Fruit fly (Drosophila melanogaster) whole organism, embryonic: Measurements from ENCODE around the gene CG42240.

Experiments
- Bgb ChIP-seq: fragments of 200-800 bp; sonication (Bioruptor generic); IDR thresholded peaks from 2 replicates; pipeline ENCODE4 v1.3.6; 2022; ENCODE audit warnings: missing biosample characterization, missing genetic modification characterization; ENCODE audit not compliant: partially characterized antibody
- Bteb2 ChIP-seq: fragments of 200-800 bp; sonication (Bioruptor generic); optimal IDR thresholded peaks from 2 replicates; lab custom pipeline; 2016; ENCODE audit warnings: missing biosample characterization, missing genetic modification characterization
- CG10147 ChIP-seq: fragments of 200-800 bp; sonication (Bioruptor generic); optimal IDR thresholded peaks from 2 replicates; lab custom pipeline; 2019; ENCODE audit warnings: missing biosample characterization, mild to moderate bottlenecking, missing genetic modification characterization, moderate library complexity
- CG10431 ChIP-seq: fragments of 200-800 bp; sonication (Bioruptor generic); optimal IDR thresholded peaks from 3 replicates; lab custom pipeline; 2018; ENCODE audit warnings: missing biosample characterization, mild to moderate bottlenecking, missing genetic modification characterization
- CG12769 ChIP-seq: fragments of 200-800 bp; sonication (Bioruptor generic); optimal IDR thresholded peaks from 2 replicates; lab custom pipeline; 2019; ENCODE audit warnings: missing biosample characterization, mild to moderate bottlenecking, missing genetic modification characterization, moderate library complexity
- CG16863 ChIP-seq: fragments of 200-800 bp; sonication (Bioruptor generic); optimal IDR thresholded peaks from 3 replicates; lab custom pipeline; 2016; ENCODE audit warnings: missing biosample characterization, missing genetic modification characterization
- CG17359 ChIP-seq: fragments of 200-800 bp; sonication (Bioruptor generic); optimal IDR thresholded peaks from 3 replicates; lab custom pipeline; 2018; ENCODE audit warnings: missing biosample characterization, mild to moderate bottlenecking, missing genetic modification characterization, moderate library complexity
- CG18764 ChIP-seq: fragments of 200-800 bp; sonication (Bioruptor generic); optimal IDR thresholded peaks from 3 replicates; lab custom pipeline; 2016; ENCODE audit warnings: missing biosample characterization, missing genetic modification characterization
- CG2116 ChIP-seq: fragments of 200-800 bp; sonication (Bioruptor generic); optimal IDR thresholded peaks from 3 replicates; lab custom pipeline; 2018; ENCODE audit warnings: missing biosample characterization, mild to moderate bottlenecking, missing genetic modification characterization
- CG3407 ChIP-seq: fragments of 200-800 bp; sonication (Bioruptor generic); optimal IDR thresholded peaks from 2 replicates; lab custom pipeline; 2018; ENCODE audit warnings: missing biosample characterization, mild to moderate bottlenecking, missing genetic modification characterization
- CG6654 ChIP-seq: fragments of 200-800 bp; sonication (Bioruptor generic); optimal IDR thresholded peaks from 2 replicates; lab custom pipeline; 2017; ENCODE audit warnings: missing biosample characterization, mild to moderate bottlenecking, missing genetic modification characterization
- CG8089 ChIP-seq: fragments of 200-800 bp; sonication (Bioruptor generic); optimal IDR thresholded peaks from 3 replicates; lab custom pipeline; 2016; ENCODE audit warnings: missing biosample characterization, missing genetic modification characterization
- CG8944 ChIP-seq: fragments of 200-800 bp; sonication (Bioruptor generic); optimal IDR thresholded peaks from 3 replicates; lab custom pipeline; 2016; ENCODE audit warnings: missing biosample characterization, missing genetic modification characterization
- CG9215 ChIP-seq: fragments of 200-800 bp; sonication (Bioruptor generic); IDR thresholded peaks from 2 replicates; pipeline ENCODE4 v1.3.6; 2022; ENCODE audit warnings: missing biosample characterization, missing genetic modification characterization
- D ChIP-seq, 2 experiments: fragments of 200-800 bp in 1 of 2; fragments of >200 bp in 1 of 2; sonication (Bioruptor generic) in 1 of 2; optimal IDR thresholded peaks; 2 replicates in 1 of 2; 3 replicates in 1 of 2; lab custom pipeline; 2017; ENCODE audit warnings: mild to moderate bottlenecking in 1 of 2, missing biosample characterization in 1 of 2, missing genetic modification characterization in 1 of 2, missing genetic modification reagents in 1 of 2
- Dip3 ChIP-seq: fragments of 200-800 bp; sonication (Bioruptor generic); optimal IDR thresholded peaks from 3 replicates; lab custom pipeline; 2016; ENCODE audit warnings: missing biosample characterization, missing genetic modification characterization
- Elba2 ChIP-seq: fragments of 200-800 bp; sonication (Bioruptor generic); optimal IDR thresholded peaks from 3 replicates; lab custom pipeline; 2016; ENCODE audit warnings: missing biosample characterization, missing genetic modification characterization
- Fer3 ChIP-seq: fragments of 200-800 bp; sonication (Bioruptor generic); optimal IDR thresholded peaks from 2 replicates; lab custom pipeline; 2018; ENCODE audit warnings: missing biosample characterization, mild to moderate bottlenecking, missing genetic modification characterization, moderate library complexity
- HLH54F ChIP-seq: fragments of 200-800 bp; sonication (Bioruptor generic); optimal IDR thresholded peaks from 3 replicates; lab custom pipeline; 2016; ENCODE audit warnings: missing biosample characterization, missing genetic modification characterization
- HLHmδ ChIP-seq: fragments of 200-800 bp; sonication (Bioruptor generic); optimal IDR thresholded peaks from 2 replicates; lab custom pipeline; 2018; ENCODE audit warnings: missing biosample characterization, mild to moderate bottlenecking, missing genetic modification characterization, moderate library complexity
- Hmr ChIP-seq: fragments of 200-800 bp; sonication (Bioruptor generic); optimal IDR thresholded peaks from 3 replicates; lab custom pipeline; 2017; ENCODE audit warnings: mild to moderate bottlenecking, missing biosample characterization, missing genetic modification reagents, missing genetic modification characterization
- MESR4 ChIP-seq: fragments of 200-800 bp; sonication (Bioruptor generic); optimal IDR thresholded peaks from 2 replicates; lab custom pipeline; 2018; ENCODE audit warnings: missing biosample characterization, mild to moderate bottlenecking, missing genetic modification characterization, moderate library complexity
- PHDP ChIP-seq: fragments of 200-800 bp; sonication (Bioruptor generic); optimal IDR thresholded peaks from 3 replicates; lab custom pipeline; 2018; ENCODE audit warnings: missing biosample characterization, mild to moderate bottlenecking, missing genetic modification characterization, moderate library complexity
- Ptx1 ChIP-seq: fragments of 200-800 bp; sonication (Bioruptor generic); IDR thresholded peaks from 2 replicates; pipeline ENCODE4 v1.3.6; 2022; ENCODE audit warnings: missing biosample characterization, missing genetic modification characterization
- Ravus ChIP-seq: fragments of 200-800 bp; sonication (Bioruptor generic); IDR thresholded peaks from 2 replicates; pipeline ENCODE4 v1.3.6; 2022; ENCODE audit warnings: missing biosample characterization, missing genetic modification characterization
- TFAM ChIP-seq: fragments of 200-800 bp; sonication (Bioruptor generic); optimal IDR thresholded peaks from 2 replicates; lab custom pipeline; 2017; ENCODE audit warnings: missing biosample characterization, missing genetic modification characterization, inconsistent platforms
- Taf1 ChIP-seq: fragments of 200-800 bp; sonication (Bioruptor generic); IDR thresholded peaks from 2 replicates; pipeline ENCODE4 v1.3.6; 2022; ENCODE audit warnings: missing biosample characterization, missing genetic modification characterization
- Xrp1 ChIP-seq: fragments of 200-800 bp; sonication (Bioruptor generic); IDR thresholded peaks from 2 replicates; pipeline ENCODE4 v1.3.6; 2022; ENCODE audit warnings: missing biosample characterization, missing genetic modification characterization
- aop ChIP-seq: fragments of 200-800 bp; sonication (Bioruptor generic); IDR thresholded peaks from 2 replicates; pipeline ENCODE4 v1.3.6; 2022; ENCODE audit warnings: missing biosample characterization, missing genetic modification characterization
- az2 ChIP-seq: fragments of 200-800 bp; sonication (Bioruptor generic); optimal IDR thresholded peaks from 3 replicates; lab custom pipeline; 2016; ENCODE audit warnings: missing biosample characterization, missing genetic modification characterization
- cato ChIP-seq: fragments of 200-800 bp; sonication (Bioruptor generic); optimal IDR thresholded peaks from 2 replicates; lab custom pipeline; 2016; ENCODE audit warnings: missing biosample characterization, missing genetic modification characterization, borderline replicate concordance
- dm ChIP-seq: fragments of 200-800 bp; sonication (Bioruptor generic); optimal IDR thresholded peaks from 3 replicates; lab custom pipeline; 2016; ENCODE audit warnings: missing biosample characterization, missing genetic modification characterization
- fu2 ChIP-seq: fragments of 200-800 bp; sonication (Bioruptor generic); optimal IDR thresholded peaks from 2 replicates; lab custom pipeline; 2016; ENCODE audit warnings: missing biosample characterization, missing genetic modification characterization
- gsb-n ChIP-seq: fragments of 200-800 bp; sonication (Bioruptor generic); optimal IDR thresholded peaks from 3 replicates; lab custom pipeline; 2018; ENCODE audit warnings: missing biosample characterization, mild to moderate bottlenecking, missing genetic modification characterization
- hb ChIP-seq: fragments of 200-800 bp; sonication (Bioruptor generic); IDR thresholded peaks from 3 replicates; pipeline ENCODE4 v1.3.6; 2022; ENCODE audit warnings: missing biosample characterization, missing genetic modification characterization; ENCODE audit not compliant: partially characterized antibody
- jumu ChIP-seq: fragments of 200-800 bp; sonication (Bioruptor generic); optimal IDR thresholded peaks from 3 replicates; lab custom pipeline; 2016; ENCODE audit warnings: missing biosample characterization, missing genetic modification characterization
- repo ChIP-seq: fragments of 200-800 bp; sonication (Bioruptor generic); optimal IDR thresholded peaks from 2 replicates; lab custom pipeline; 2016; ENCODE audit warnings: missing biosample characterization, missing genetic modification characterization
- schlank ChIP-seq: fragments of 200-800 bp; sonication (Bioruptor generic); optimal IDR thresholded peaks from 2 replicates; lab custom pipeline; 2018; ENCODE audit warnings: missing biosample characterization, mild to moderate bottlenecking, missing genetic modification characterization
- shn ChIP-seq: fragments of 200-800 bp; sonication (Bioruptor generic); optimal IDR thresholded peaks from 3 replicates; lab custom pipeline; 2016; ENCODE audit warnings: missing biosample characterization, missing genetic modification characterization
- sisA ChIP-seq: fragments of 200-800 bp; sonication (Bioruptor generic); IDR thresholded peaks from 2 replicates; pipeline ENCODE4 v1.3.6; 2022; ENCODE audit warnings: missing biosample characterization, missing genetic modification characterization
- slbo ChIP-seq: fragments of 200-800 bp; sonication (Bioruptor generic); IDR thresholded peaks from 2 replicates; pipeline ENCODE4 v1.3.6; 2022; ENCODE audit warnings: missing biosample characterization, missing genetic modification characterization
- sqz ChIP-seq: fragments of 200-800 bp; sonication (Bioruptor generic); optimal IDR thresholded peaks from 3 replicates; lab custom pipeline; 2018; ENCODE audit warnings: missing biosample characterization, mild to moderate bottlenecking, missing genetic modification characterization
- tap ChIP-seq: fragments of 200-800 bp; optimal IDR thresholded peaks from 3 replicates; lab custom pipeline; 2019; ENCODE audit warnings: missing biosample characterization, mild to moderate bottlenecking, missing genetic modification characterization, moderate library complexity
- tll ChIP-seq, 2 experiments: fragments of 200-800 bp in 1 of 2; fragments of >200 bp in 1 of 2; sonication (Bioruptor generic) in 1 of 2; optimal IDR thresholded peaks; 2 replicates each; lab custom pipeline; 2017 to 2019; ENCODE audit warnings: missing biosample characterization in 2 of 2, missing genetic modification characterization in 2 of 2, mild to moderate bottlenecking in 1 of 2, moderate library complexity in 1 of 2
- toy ChIP-seq: fragments of 200-800 bp; sonication (Bioruptor generic); IDR thresholded peaks from 2 replicates; pipeline ENCODE4 v1.3.6; 2022; ENCODE audit warnings: missing biosample characterization, missing genetic modification characterization
- trem ChIP-seq: fragments of 200-800 bp; optimal IDR thresholded peaks from 3 replicates; lab custom pipeline; 2019; ENCODE audit warnings: missing biosample characterization, mild to moderate bottlenecking, missing genetic modification characterization, moderate library complexity
- ttk ChIP-seq: fragments of 200-800 bp; sonication (Bioruptor generic); IDR thresholded peaks from 2 replicates; pipeline ENCODE4 v2.1.2; 2022; ENCODE audit warnings: missing biosample characterization, missing genetic modification characterization
- unc-4 ChIP-seq: fragments of 200-800 bp; sonication (Bioruptor generic); IDR thresholded peaks from 2 replicates; pipeline ENCODE4 v1.3.6; 2022; ENCODE audit warnings: missing biosample characterization, missing genetic modification characterization; ENCODE audit not compliant: partially characterized antibody
- vnd ChIP-seq: fragments of 200-800 bp; sonication (Bioruptor generic); IDR thresholded peaks from 3 replicates; pipeline ENCODE4 v1.3.6; 2022; ENCODE audit warnings: missing biosample characterization, missing genetic modification characterization; ENCODE audit not compliant: partially characterized antibody
- zf30C ChIP-seq: fragments of 200-800 bp; sonication (Bioruptor generic); optimal IDR thresholded peaks from 3 replicates; lab custom pipeline; 2018; ENCODE audit warnings: missing biosample characterization, mild to moderate bottlenecking, missing genetic modification characterization

Gene CG42240

DNA sequence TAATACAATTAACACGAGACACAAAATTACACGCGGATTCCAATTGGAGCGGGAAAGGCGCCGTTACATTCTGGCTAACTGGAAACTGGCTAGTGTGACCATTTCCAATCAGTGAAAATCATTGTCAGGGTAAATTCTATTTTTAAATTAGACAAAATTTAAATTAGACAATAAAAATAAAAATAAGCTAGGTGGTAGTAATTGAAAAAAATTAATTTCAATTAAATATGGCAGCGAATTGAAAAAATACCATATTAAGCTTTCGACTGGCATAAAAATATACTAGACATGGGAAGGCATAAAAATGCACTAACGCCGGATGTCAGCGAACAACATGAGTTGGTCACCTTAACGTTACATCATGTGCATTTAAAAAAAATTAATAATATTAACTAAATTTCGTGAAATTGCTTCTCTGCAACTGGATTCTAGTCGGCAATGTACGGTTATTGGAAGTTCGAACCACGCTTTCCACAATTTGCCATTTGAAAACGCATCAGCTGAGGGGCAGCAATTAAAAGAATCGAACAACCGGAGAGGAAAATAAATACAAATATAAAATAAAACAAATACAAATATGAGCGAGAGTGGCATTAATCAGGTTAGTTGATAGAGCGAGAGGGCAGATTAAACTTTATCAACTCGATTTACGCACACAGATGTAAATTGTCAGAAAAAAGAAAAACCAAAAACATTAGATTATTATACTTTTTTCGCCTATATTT lies 35.2 kb downstream of the CG42240 start, which contains the start of the genes swa and Marf (continued):
- TF ChIP-seq CG10431 (GFP tag; lab: Kevin White, UChicago) (no peak), HLHmδ (no peak), Dip3 (GFP tag; lab: Kevin White, UChicago) (no peak), CG8089 (GFP tag; lab: Kevin White, UChicago) (no peak), toy (GFP tag; lab: Robert Waterston, UW) (no peak), Ravus (GFP tag; lab: Robert Waterston, UW) (no peak), sqz (GFP tag; lab: Kevin White, UChicago) (no peak), Ptx1 (GFP tag; lab: Robert Waterston, UW) (no peak), PHDP (tag; lab: Kevin White, UChicago) (no peak), CG18764 (GFP tag; lab: Kevin White, UChicago) (no peak), CG9215 (no peak), schlank (no peak), Bteb2 (GFP tag; lab: Kevin White, UChicago) (no peak), D (optimal IDR thresholded peaks at IDR 0.05; lab: Kevin White, UChicago) (no peak), D (GFP tag; optimal IDR thresholded peaks at IDR 0.05; lab: Kevin White, UChicago) (no peak), TFAM (GFP tag; lab: Kevin White, UChicago) (no peak), CG3407 (GFP tag; lab: Kevin White, UChicago) (no peak), sisA (GFP tag; lab: Robert Waterston, UW) (no peak), tll (GFP tag; optimal IDR thresholded peaks at IDR 0.05; lab: Kevin White, UChicago) (no peak), Hmr (GFP tag; lab: Kevin White, UChicago) (no peak), CG17359 (no peak), jumu (no peak), CG8944 (GFP tag; lab: Kevin White, UChicago) (no peak), shn (GFP tag; lab: Kevin White, UChicago) (no peak), ttk (GFP tag; lab: Robert Waterston, UW) (no peak), HLH54F (GFP tag; lab: Kevin White, UChicago) (no peak), zf30C (GFP tag; lab: Kevin White, UChicago) (no peak), MESR4 (peak; percentile 70), az2 (no peak), CG2116 (GFP tag; lab: Kevin White, UChicago) (peak; percentile 13), CG16863 (no peak), cato (GFP tag; lab: Kevin White, UChicago) (no peak), slbo (GFP tag; lab: Robert Waterston, UW) (no peak), CG6654 (GFP tag; lab: Kevin White, UChicago) (no peak), repo (GFP tag; lab: Kevin White, UChicago) (no peak), Taf1 (GFP tag; lab: Robert Waterston, UW) (no peak), tap (tag; lab: Kevin White, UChicago) (no peak), trem (tag; lab: Kevin White, UChicago) (peak; percentile 31), Fer3 (tag; lab: Kevin White, UChicago) (no peak), Xrp1 (GFP tag; lab: Robert Waterston, UW) (no peak), Bgb (GFP tag; lab: Robert Waterston, UW) (no peak), Elba2 (peak; percentile 48), gsb-n (tag; lab: Kevin White, UChicago) (no peak), unc-4 (GFP tag; lab: Robert Waterston, UW) (no peak), dm (no peak), aop (GFP tag; lab: Robert Waterston, UW) (no peak), CG10147 (GFP tag; lab: Kevin White, UChicago) (no peak), vnd (GFP tag; lab: Robert Waterston, UW) (no peak), CG12769 (no peak), hb (GFP tag; lab: Robert Waterston, UW) (no peak), fu2 (GFP tag; lab: Kevin White, UChicago) (no peak)
